Worm (Caenorhabditis elegans) whole organism, L3 larva: Measurements from ENCODE around the gene atg-16.2.

Experiments
- ceh-82 ChIP-seq: fragments of 150-350 bp; optimal IDR thresholded peaks from 2 replicates; lab custom pipeline; 2014; ENCODE audit warnings: missing biosample characterization, missing genetic modification characterization
- mdl-1 ChIP-seq: fragments of 150-350 bp; optimal IDR thresholded peaks from 2 replicates; lab custom pipeline; 2014; ENCODE audit warnings: missing biosample characterization, missing genetic modification characterization
- pha-4 ChIP-seq: fragments of 150-350 bp; optimal IDR thresholded peaks from 2 replicates; lab custom pipeline; 2014; ENCODE audit warnings: missing biosample characterization, missing genetic modification reagents, missing genetic modification characterization
- sea-2 ChIP-seq: fragments of 150-350 bp; sonication (generic microtip); optimal IDR thresholded peaks from 4 replicates; lab custom pipeline; 2014; ENCODE audit warnings: missing biosample characterization, missing genetic modification reagents, missing genetic modification characterization
- snpc-4 ChIP-seq: fragments of 150-350 bp; optimal IDR thresholded peaks from 2 replicates; lab custom pipeline; 2014; ENCODE audit warnings: missing biosample characterization, missing genetic modification characterization

ce11 chrII:6411660-6412451 is 41.3 kb downstream of the atg-16.2 start:
- TF ChIP-seq snpc-4 (tag; lab: Kevin White, UChicago) (no peak), ceh-82 (no peak), sea-2 (GFP tag; lab: Kevin White, UChicago) (no peak), mdl-1 (tag; lab: Kevin White, UChicago) (no peak), pha-4 (tag; lab: Kevin White, UChicago) (no peak)
